Fruit fly (Drosophila melanogaster) whole organism, embryonic: ENCODE data around the gene CG4461.

Experiments
- Atf6 ChIP-seq: fragments of 200-800 bp; sonication (Bioruptor generic); IDR thresholded peaks from 2 replicates; pipeline ENCODE4 v1.3.6; 2022; ENCODE audit warnings: missing biosample characterization, missing genetic modification characterization
- Bteb2 ChIP-seq: fragments of 200-800 bp; sonication (Bioruptor generic); optimal IDR thresholded peaks from 2 replicates; lab custom pipeline; 2016; ENCODE audit warnings: missing biosample characterization, missing genetic modification characterization
- CG11695 ChIP-seq: fragments of 200-800 bp; sonication (Bioruptor generic); IDR thresholded peaks from 3 replicates; pipeline ENCODE4 v1.3.6; 2022; ENCODE audit warnings: missing biosample characterization, missing genetic modification characterization
- CG12299 ChIP-seq: fragments of 200-800 bp; sonication (Bioruptor generic); optimal IDR thresholded peaks from 2 replicates; lab custom pipeline; 2018; ENCODE audit warnings: missing biosample characterization, mild to moderate bottlenecking, missing genetic modification characterization
- CG12391 ChIP-seq: fragments of 200-800 bp; sonication (Bioruptor generic); optimal IDR thresholded peaks from 3 replicates; lab custom pipeline; 2018; ENCODE audit warnings: missing biosample characterization, mild to moderate bottlenecking, missing genetic modification characterization, moderate library complexity
- CG12659 ChIP-seq: fragments of 200-800 bp; sonication (Bioruptor generic); optimal IDR thresholded peaks from 3 replicates; lab custom pipeline; 2017; ENCODE audit warnings: mild to moderate bottlenecking, missing biosample characterization, missing genetic modification reagents, missing genetic modification characterization
- CG13296 ChIP-seq: fragments of 200-800 bp; sonication (Bioruptor generic); optimal IDR thresholded peaks from 3 replicates; lab custom pipeline; 2018; ENCODE audit warnings: missing biosample characterization, mild to moderate bottlenecking, missing genetic modification characterization
- CG13424 ChIP-seq: fragments of 200-800 bp; sonication (Bioruptor generic); optimal IDR thresholded peaks from 2 replicates; lab custom pipeline; 2019; ENCODE audit warnings: missing biosample characterization, mild to moderate bottlenecking, missing genetic modification characterization, moderate library complexity
- CG15514 ChIP-seq: fragments of 200-800 bp; sonication (Bioruptor generic); optimal IDR thresholded peaks from 3 replicates; lab custom pipeline; 2017; ENCODE audit warnings: missing biosample characterization, missing genetic modification characterization, mild to moderate bottlenecking, moderate library complexity, missing genetic modification reagents
- CG1603 ChIP-seq: fragments of 200-800 bp; sonication (Bioruptor generic); optimal IDR thresholded peaks from 2 replicates; lab custom pipeline; 2019; ENCODE audit warnings: missing biosample characterization, mild to moderate bottlenecking, missing genetic modification characterization, moderate library complexity
- CG17186 ChIP-seq: fragments of 200-800 bp; sonication (Bioruptor generic); optimal IDR thresholded peaks from 3 replicates; lab custom pipeline; 2017; ENCODE audit warnings: missing biosample characterization, missing genetic modification reagents, missing genetic modification characterization
- CG17568 ChIP-seq: fragments of 200-800 bp; sonication (Bioruptor generic); optimal IDR thresholded peaks from 2 replicates; lab custom pipeline; 2018; ENCODE audit warnings: missing biosample characterization, mild to moderate bottlenecking, missing genetic modification characterization, moderate library complexity
- CG2116 ChIP-seq: fragments of 200-800 bp; sonication (Bioruptor generic); optimal IDR thresholded peaks from 3 replicates; lab custom pipeline; 2018; ENCODE audit warnings: missing biosample characterization, mild to moderate bottlenecking, missing genetic modification characterization
- CG32532 ChIP-seq: fragments of 200-800 bp; sonication (Bioruptor generic); IDR thresholded peaks from 2 replicates; pipeline ENCODE4 v1.3.6; 2022; ENCODE audit warnings: missing biosample characterization, missing genetic modification characterization
- CG34224 ChIP-seq: fragments of 200-800 bp; sonication (Bioruptor generic); IDR thresholded peaks from 3 replicates; pipeline ENCODE4 v1.3.6; 2022; ENCODE audit warnings: missing biosample characterization, missing genetic modification characterization; ENCODE audit not compliant: partially characterized antibody
- CG34422 ChIP-seq: fragments of 200-800 bp; sonication (Bioruptor generic); IDR thresholded peaks from 3 replicates; pipeline ENCODE4 v1.3.6; 2022; ENCODE audit warnings: missing biosample characterization, missing genetic modification characterization
- CG6272 ChIP-seq: fragments of 200-800 bp; sonication (Bioruptor generic); IDR thresholded peaks from 2 replicates; pipeline ENCODE4 v1.3.6; 2022; ENCODE audit warnings: missing biosample characterization, missing genetic modification characterization
- CG8290 ChIP-seq, 3 experiments: fragments of 200-800 bp; sonication (Bioruptor generic); optimal IDR thresholded peaks; 2 replicates each; lab custom pipeline; 2016 to 2019; ENCODE audit warnings: missing biosample characterization in 3 of 3, missing genetic modification characterization in 3 of 3, mild to moderate bottlenecking in 2 of 3, moderate library complexity in 1 of 3
- Dp ChIP-seq: fragments of 200-800 bp; sonication (Bioruptor generic); optimal IDR thresholded peaks from 2 replicates; lab custom pipeline; 2018; ENCODE audit warnings: missing biosample characterization, mild to moderate bottlenecking, missing genetic modification characterization, moderate library complexity
- Drgx ChIP-seq: fragments of 200-800 bp; sonication (Bioruptor generic); IDR thresholded peaks from 2 replicates; pipeline ENCODE4 v1.3.6; 2022; ENCODE audit warnings: missing biosample characterization, missing genetic modification characterization
- E2f2 ChIP-seq: fragments of 200-800 bp; sonication (Bioruptor generic); IDR thresholded peaks from 2 replicates; pipeline ENCODE4 v1.3.6; 2022; ENCODE audit warnings: missing biosample characterization, missing genetic modification characterization
- Fer3 ChIP-seq: fragments of 200-800 bp; sonication (Bioruptor generic); optimal IDR thresholded peaks from 2 replicates; lab custom pipeline; 2018; ENCODE audit warnings: missing biosample characterization, mild to moderate bottlenecking, missing genetic modification characterization, moderate library complexity
- HLH54F ChIP-seq: fragments of 200-800 bp; sonication (Bioruptor generic); optimal IDR thresholded peaks from 3 replicates; lab custom pipeline; 2016; ENCODE audit warnings: missing biosample characterization, missing genetic modification characterization
- HLHmδ ChIP-seq: fragments of 200-800 bp; sonication (Bioruptor generic); optimal IDR thresholded peaks from 2 replicates; lab custom pipeline; 2018; ENCODE audit warnings: missing biosample characterization, mild to moderate bottlenecking, missing genetic modification characterization, moderate library complexity
- Hr51 ChIP-seq, 2 experiments: fragments of 200-800 bp; sonication (Bioruptor generic); optimal IDR thresholded peaks; 2 replicates in 1 of 2; 3 replicates in 1 of 2; lab custom pipeline; 2016 to 2018; ENCODE audit warnings: missing biosample characterization in 2 of 2, missing genetic modification characterization in 2 of 2, mild to moderate bottlenecking in 1 of 2, moderate library complexity in 1 of 2
- MESR4 ChIP-seq: fragments of 200-800 bp; sonication (Bioruptor generic); optimal IDR thresholded peaks from 2 replicates; lab custom pipeline; 2018; ENCODE audit warnings: missing biosample characterization, mild to moderate bottlenecking, missing genetic modification characterization, moderate library complexity
- Myb ChIP-seq: fragments of 200-800 bp; sonication (Bioruptor generic); optimal IDR thresholded peaks from 2 replicates; lab custom pipeline; 2016; ENCODE audit warnings: missing biosample characterization, missing genetic modification characterization
- NfI ChIP-seq: fragments of 200-800 bp; sonication (Bioruptor generic); optimal IDR thresholded peaks from 3 replicates; lab custom pipeline; 2018; ENCODE audit warnings: missing biosample characterization, mild to moderate bottlenecking, missing genetic modification characterization, moderate library complexity
- Trl ChIP-seq, 3 experiments: fragments of >200 bp in 2 of 3; fragments of 200-800 bp in 1 of 3; sonication (Bioruptor generic) in 1 of 3; optimal IDR thresholded peaks; 2 replicates in 1 of 3; 3 replicates in 2 of 3; lab custom pipeline; 2016 to 2017; ENCODE audit warnings: missing biosample characterization in 1 of 3, missing genetic modification characterization in 1 of 3
- chinmo ChIP-seq: fragments of 200-800 bp; sonication (Bioruptor generic); IDR thresholded peaks from 4 replicates; pipeline ENCODE4 v1.3.6; 2022; ENCODE audit warnings: missing biosample characterization, missing genetic modification characterization; ENCODE audit not compliant: partially characterized antibody
- cwo ChIP-seq: fragments of 200-800 bp; sonication (Bioruptor generic); optimal IDR thresholded peaks from 3 replicates; lab custom pipeline; 2017; ENCODE audit warnings: missing biosample characterization, missing genetic modification characterization, mild to moderate bottlenecking, moderate library complexity, missing genetic modification reagents
- danr ChIP-seq: fragments of 200-800 bp; sonication (Bioruptor generic); IDR thresholded peaks from 2 replicates; pipeline ENCODE4 v1.3.6; 2022; ENCODE audit warnings: missing biosample characterization, missing genetic modification characterization
- exex ChIP-seq: fragments of 200-800 bp; sonication (Bioruptor generic); optimal IDR thresholded peaks from 4 replicates; lab custom pipeline; 2018; ENCODE audit warnings: missing biosample characterization, mild to moderate bottlenecking, missing genetic modification characterization, moderate library complexity
- gsb-n ChIP-seq: fragments of 200-800 bp; sonication (Bioruptor generic); optimal IDR thresholded peaks from 3 replicates; lab custom pipeline; 2018; ENCODE audit warnings: missing biosample characterization, mild to moderate bottlenecking, missing genetic modification characterization
- hbn ChIP-seq: fragments of 200-800 bp; sonication (Bioruptor generic); IDR thresholded peaks from 2 replicates; pipeline ENCODE4 v1.3.6; 2022; ENCODE audit warnings: missing biosample characterization, missing genetic modification characterization; ENCODE audit not compliant: partially characterized antibody
- hkb ChIP-seq, 2 experiments: fragments of 200-800 bp in 1 of 2; fragments of >200 bp in 1 of 2; sonication (Bioruptor generic) in 1 of 2; IDR thresholded peaks in 1 of 2; optimal IDR thresholded peaks in 1 of 2; 2 replicates each; pipeline versions ENCODE4 v1.3.6 to Lab custom; 2017 to 2022; ENCODE audit warnings: missing biosample characterization in 1 of 2, missing genetic modification characterization in 1 of 2
- lilli ChIP-seq: fragments of 200-800 bp; sonication (Bioruptor generic); optimal IDR thresholded peaks from 3 replicates; lab custom pipeline; 2016; ENCODE audit warnings: missing biosample characterization, missing genetic modification characterization
- mld ChIP-seq: fragments of 200-800 bp; sonication (Bioruptor generic); IDR thresholded peaks from 3 replicates; pipeline ENCODE4 v1.3.6; 2022; ENCODE audit warnings: missing biosample characterization, missing genetic modification characterization; ENCODE audit not compliant: partially characterized antibody
- pb ChIP-seq: fragments of 200-800 bp; sonication (Bioruptor generic); optimal IDR thresholded peaks from 3 replicates; lab custom pipeline; 2016; ENCODE audit warnings: missing biosample characterization, missing genetic modification characterization
- prd ChIP-seq, 3 experiments: fragments of >200 bp in 2 of 3; fragments of 200-800 bp in 1 of 3; sonication (Bioruptor generic) in 1 of 3; optimal IDR thresholded peaks in 2 of 3; IDR thresholded peaks in 1 of 3; 2 replicates in 2 of 3; 3 replicates in 1 of 3; pipeline versions ENCODE4 v1.3.6 to Lab custom; 2017 to 2022; ENCODE audit warnings: missing biosample characterization in 1 of 3, missing genetic modification characterization in 1 of 3
- scrt ChIP-seq: fragments of 200-800 bp; sonication (Bioruptor generic); optimal IDR thresholded peaks from 2 replicates; lab custom pipeline; 2018; ENCODE audit warnings: missing biosample characterization, mild to moderate bottlenecking, missing genetic modification characterization, moderate library complexity
- sens ChIP-seq: fragments of 200-800 bp; sonication (Bioruptor generic); peaks from one replicate; lab custom pipeline; 2016; ENCODE audit warnings: missing biosample characterization, missing genetic modification characterization
- sima ChIP-seq: fragments of 200-800 bp; sonication (Bioruptor generic); optimal IDR thresholded peaks from 2 replicates; lab custom pipeline; 2016; ENCODE audit warnings: missing biosample characterization, missing genetic modification characterization
- sna ChIP-seq: fragments of 200-800 bp; sonication (Bioruptor generic); IDR thresholded peaks from 2 replicates; pipeline ENCODE4 v1.3.6; 2022; ENCODE audit warnings: missing biosample characterization, missing genetic modification characterization; ENCODE audit not compliant: partially characterized antibody
- stwl ChIP-seq: fragments of 200-800 bp; sonication (Bioruptor generic); optimal IDR thresholded peaks from 3 replicates; lab custom pipeline; 2018; ENCODE audit warnings: missing biosample characterization, mild to moderate bottlenecking, missing genetic modification characterization, moderate library complexity
- sug ChIP-seq: fragments of 200-800 bp; optimal IDR thresholded peaks from 2 replicates; lab custom pipeline; 2019; ENCODE audit warnings: missing biosample characterization, mild to moderate bottlenecking, missing genetic modification characterization, moderate library complexity

CG4461 gene

DNA sequence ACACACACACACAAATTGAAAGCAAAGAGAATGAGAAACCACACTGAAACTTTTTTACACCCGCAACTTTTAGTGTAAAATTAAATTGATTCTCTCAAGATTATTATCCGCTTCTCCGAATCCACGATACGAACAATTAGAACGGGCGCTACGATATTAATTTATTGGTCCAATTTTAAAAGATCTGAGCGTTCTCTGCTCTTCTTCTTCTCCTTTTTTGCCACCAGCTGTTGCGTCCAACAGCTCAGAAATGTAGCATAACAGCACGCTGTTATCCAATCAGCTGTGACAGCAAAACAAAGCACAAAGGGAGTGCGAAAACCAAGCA is 16.6 kb upstream of the CG4461 start, which contains the start of the genes UGP and Svip (continued):
- TF ChIP-seq Drgx (peak; percentile 65; the same call in 1 of the 2 replicates), hbn (GFP tag; lab: Robert Waterston, UW) (peak; percentile 25; the same call in 1 of the 2 replicates), cwo (GFP tag; lab: Kevin White, UChicago) (no peak), scrt (peak; percentile 52), hkb (optimal IDR thresholded peaks at IDR 0.05; lab: Kevin White, UChicago) (no peak), hkb (GFP tag; IDR thresholded peaks at IDR 0.05; lab: Robert Waterston, UW) (no peak), NfI (GFP tag; lab: Kevin White, UChicago) (peak; percentile 11), HLHmδ (GFP tag; lab: Kevin White, UChicago) (no peak), gsb-n (tag; lab: Kevin White, UChicago) (peak; percentile 45), Fer3 (tag; lab: Kevin White, UChicago) (peak; percentile 13), CG17568 (GFP tag; lab: Kevin White, UChicago) (peak; percentile 25), CG34422 (GFP tag; lab: Robert Waterston, UW) (peak; percentile 48; the same call in 1 of the 3 replicates), MESR4 (peak; percentile 43), sima (no peak), Hr51 (GFP tag; optimal IDR thresholded peaks at IDR 0.05; lab: Kevin White, UChicago) (peak in 1 of 2 experiments; percentile 9), Dp (peak; percentile 21), exex (tag; lab: Kevin White, UChicago) (peak; percentile 13), chinmo (0 out of 4 replicates have a peak, but pooled peaks have one; percentile 57), danr (GFP tag; lab: Robert Waterston, UW) (no peak), Trl (optimal IDR thresholded peaks at IDR 0.05; lab: Kevin White, UChicago) (peak in 1 of 2 experiments; percentile 21), Trl (GFP tag; optimal IDR thresholded peaks at IDR 0.05; lab: Kevin White, UChicago) (no peak), mld (no peak), sens (GFP tag; lab: Kevin White, UChicago) (peak; percentile 54), pb (GFP tag; lab: Kevin White, UChicago) (no peak), CG12391 (tag; lab: Kevin White, UChicago) (peak; percentile 24), CG1603 (tag; lab: Kevin White, UChicago) (peak; percentile 41), CG34224 (GFP tag; lab: Robert Waterston, UW) (0 out of 3 replicates have a peak, but pooled peaks have one; percentile 15), sug (peak; percentile 3), CG11695 (GFP tag; lab: Robert Waterston, UW) (0 out of 3 replicates have a peak, but pooled peaks have one; percentile 21), CG6272 (GFP tag; lab: Robert Waterston, UW) (no peak), sna (GFP tag; lab: Robert Waterston, UW) (0 out of 2 replicates have a peak, but pooled peaks have one; percentile 20), Atf6 (GFP tag; lab: Robert Waterston, UW) (0 out of 2 replicates have a peak, but pooled peaks have one; percentile 8), CG12659 (GFP tag; lab: Kevin White, UChicago) (peak; percentile 17), CG32532 (GFP tag; lab: Robert Waterston, UW) (no peak; the same call in 1 of the 2 replicates), Myb (no peak), lilli (GFP tag; lab: Kevin White, UChicago) (peak; percentile 3), stwl (tag; lab: Kevin White, UChicago) (peak; percentile 16), E2f2 (GFP tag; lab: Robert Waterston, UW) (peak; percentile 30; the same call in 1 of the 2 replicates), CG15514 (GFP tag; lab: Kevin White, UChicago) (peak; percentile 39), CG2116 (GFP tag; lab: Kevin White, UChicago) (peak; percentile 15), prd (optimal IDR thresholded peaks at IDR 0.05; lab: Kevin White, UChicago) (no peak), prd (GFP tag; IDR thresholded peaks at IDR 0.05; lab: Robert Waterston, UW) (no peak), CG17186 (GFP tag; lab: Kevin White, UChicago) (peak; percentile 99), CG8290 (GFP tag; optimal IDR thresholded peaks at IDR 0.05; lab: Kevin White, UChicago) (no peak), CG8290 (tag; optimal IDR thresholded peaks at IDR 0.05; lab: Kevin White, UChicago) (peak in 1 of 2 experiments; percentile 21), CG13296 (GFP tag; lab: Kevin White, UChicago) (peak; percentile 4), CG13424 (tag; lab: Kevin White, UChicago) (no peak), HLH54F (GFP tag; lab: Kevin White, UChicago) (no peak), Bteb2 (GFP tag; lab: Kevin White, UChicago) (peak; percentile 10), CG12299 (tag; lab: Kevin White, UChicago) (peak; percentile 7)
